Worm (Caenorhabditis elegans): ENCODE measurements around the gene efr-3.

efr-3 gene

DNA sequence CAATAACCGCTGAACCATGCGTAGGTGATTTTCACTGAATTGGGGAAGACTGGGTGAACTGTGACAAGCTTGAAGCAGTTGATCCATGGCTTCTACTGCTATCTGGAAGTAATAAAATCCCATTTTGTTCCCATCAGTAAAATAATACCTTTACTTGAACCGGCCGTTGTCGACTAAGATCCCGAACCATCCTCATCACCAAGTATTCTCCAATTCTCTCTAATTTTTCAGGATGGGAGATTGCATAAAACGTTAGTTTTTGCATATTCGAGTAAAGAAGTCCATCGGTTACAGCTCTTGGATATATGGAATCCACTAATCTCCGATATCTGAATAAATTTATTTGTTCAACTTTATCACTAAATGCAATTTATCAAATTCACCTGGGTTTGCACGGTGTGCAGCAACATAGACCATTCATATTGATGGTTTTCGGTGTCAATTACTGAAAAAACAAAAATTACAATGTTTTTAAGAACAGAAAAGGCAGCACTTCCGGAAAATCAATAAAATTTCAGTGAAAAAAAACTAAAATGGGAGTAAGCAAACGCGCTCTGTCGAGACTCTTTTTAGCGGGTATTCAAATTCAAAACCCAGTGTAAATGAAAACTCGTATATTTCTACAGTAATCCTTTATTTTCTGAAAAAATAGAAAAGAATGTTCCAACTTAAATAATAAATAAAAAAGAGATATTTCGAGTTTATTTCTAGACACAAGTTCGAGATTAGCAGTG, at the start of gene efr-3:
Gene efr-3, minus strand, starts transcription at position 505 of the 734 bp plus-strand sequence.
- no peak for TF ChIP-seq athp-1 (tag; optimal IDR thresholded peaks at IDR 0.05)
- TF ChIP-seq F23B12.7 (tag; optimal IDR thresholded peaks at IDR 0.05; ENCODE audit: insufficient read depth), result peak; percentile 92
- peak; percentile 66 for TF ChIP-seq efl-1 (GFP tag; optimal IDR thresholded peaks at IDR 0.05)
- TF ChIP-seq mcd-1 (GFP tag; IDR thresholded peaks at IDR 0.05), result peak; percentile 88
- TF ChIP-seq dpl-1 (GFP tag; optimal IDR thresholded peaks at IDR 0.05), result peak; percentile 64
- TF ChIP-seq lin-35 (GFP tag; optimal IDR thresholded peaks at IDR 0.05), result peak in 1 of 3 experiments; percentile 52
- peak; percentile 28 for TF ChIP-seq lsl-1 (GFP tag; optimal IDR thresholded peaks at IDR 0.05)
- TF ChIP-seq lin-54 (GFP tag; optimal IDR thresholded peaks at IDR 0.05), result peak; percentile 84
- TF ChIP-seq rec-8 (tag; optimal IDR thresholded peaks at IDR 0.05), result no peak

DNA sequence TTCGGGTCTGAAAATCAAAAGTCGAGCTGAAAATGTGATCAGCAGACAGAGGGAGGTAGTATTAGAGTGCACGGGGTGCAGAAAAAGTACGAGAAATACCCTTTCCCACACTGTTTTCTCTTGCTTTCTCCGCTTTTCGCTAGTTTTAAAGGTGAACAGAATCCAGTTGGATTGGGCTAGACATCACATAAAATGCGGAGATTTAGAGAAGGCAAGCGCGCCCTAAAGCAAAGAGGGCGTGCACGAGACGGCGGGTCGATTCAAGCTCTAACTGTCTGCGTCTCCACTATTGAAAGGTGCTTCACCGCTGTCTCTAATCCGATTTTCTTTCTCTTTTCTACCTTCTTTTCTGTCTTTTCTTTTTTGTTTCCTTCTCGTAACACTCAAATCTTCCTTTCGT, 49.2 kb upstream of the efr-3 start:
- 0 out of 2 replicates have a peak, but pooled peaks have one; percentile 18 for TF ChIP-seq C06A6.2 (GFP tag; conservative IDR thresholded peaks at IDR 0.05)
- TF ChIP-seq madf-8 (GFP tag; conservative IDR thresholded peaks at IDR 0.05), result peak; percentile 57
- peak; percentile 75 for TF ChIP-seq lsl-1 (GFP tag; optimal IDR thresholded peaks at IDR 0.05)
- peak; percentile 95 for TF ChIP-seq attf-5 (GFP tag; optimal IDR thresholded peaks at IDR 0.05)
- 0 out of 2 replicates have a peak, but pooled peaks have one; percentile 13 for TF ChIP-seq madf-3 (GFP tag; IDR thresholded peaks at IDR 0.05)
- TF ChIP-seq lsy-27 (tag; optimal IDR thresholded peaks at IDR 0.05; ENCODE audit: borderline replicate concordance, insufficient read depth), result no peak
- no peak for TF ChIP-seq cebp-1 (GFP tag; IDR thresholded peaks at IDR 0.05)
- peak; percentile 77 for TF ChIP-seq cebp-1 (tag; optimal IDR thresholded peaks at IDR 0.05)
- TF ChIP-seq somi-1 (GFP tag; optimal IDR thresholded peaks at IDR 0.05), result peak; percentile 67
- TF ChIP-seq egrh-3 (GFP tag; IDR thresholded peaks at IDR 0.05), result peak; percentile 41; the same call in 1 of the 2 replicates
- peak; percentile 75 for TF ChIP-seq ztf-18 (tag; optimal IDR thresholded peaks at IDR 0.05)
- peak; percentile 73 for TF ChIP-seq snpc-3.4 (tag; optimal IDR thresholded peaks at IDR 0.05)
- TF ChIP-seq chd-7 (tag; optimal IDR thresholded peaks at IDR 0.05), result peak; percentile 63
- TF ChIP-seq K11D2.4 (GFP tag; IDR thresholded peaks at IDR 0.05), result peak; percentile 54
- TF ChIP-seq B0019.2 (GFP tag; conservative IDR thresholded peaks at IDR 0.05), result peak; percentile 40; the same call in 1 of the 2 replicates
- TF ChIP-seq dpff-1 (tag; optimal IDR thresholded peaks at IDR 0.05), result no peak
- TF ChIP-seq hmg-1.2 (GFP tag; IDR thresholded peaks at IDR 0.05), result peak; percentile 97
- peak; percentile 67; the same call in 1 of the 2 replicates for TF ChIP-seq lir-1 (GFP tag; conservative IDR thresholded peaks at IDR 0.05)
- peak; percentile 89 for TF ChIP-seq zfh-2 (GFP tag; conservative IDR thresholded peaks at IDR 0.05)
- TF ChIP-seq lin-40 (tag; optimal IDR thresholded peaks at IDR 0.05), result peak; percentile 72
- TF ChIP-seq F39B2.1 (GFP tag; IDR thresholded peaks at IDR 0.05), result no peak
- TF ChIP-seq Y56A3A.18 (GFP tag; IDR thresholded peaks at IDR 0.05), result no peak
- peak; percentile 74 for TF ChIP-seq ZK185.1 (tag; optimal IDR thresholded peaks at IDR 0.05; ENCODE audit: poor library complexity, severe bottlenecking)
- peak; percentile 45; the same call in 1 of the 2 replicates for TF ChIP-seq attf-3 (GFP tag; conservative IDR thresholded peaks at IDR 0.05)
- TF ChIP-seq atf-7 (tag; optimal IDR thresholded peaks at IDR 0.05), result peak; percentile 31
- no peak for TF ChIP-seq F37B4.10 (GFP tag; IDR thresholded peaks at IDR 0.05)
- TF ChIP-seq nfyb-1 (GFP tag; IDR thresholded peaks at IDR 0.05), result peak; percentile 80
- peak; percentile 95 for TF ChIP-seq mcd-1 (GFP tag; IDR thresholded peaks at IDR 0.05)
- TF ChIP-seq snpc-1.1 (tag; optimal IDR thresholded peaks at IDR 0.05; ENCODE audit: insufficient read depth), result peak; percentile 26
- no peak for TF ChIP-seq snpc-4 (GFP tag; optimal IDR thresholded peaks at IDR 0.05)
- peak; percentile 31 to 63 (median 53) for TF ChIP-seq snpc-4 (tag; optimal IDR thresholded peaks at IDR 0.05)
- peak; percentile 72 for TF ChIP-seq lin-54 (GFP tag; optimal IDR thresholded peaks at IDR 0.05)
- TF ChIP-seq Y67H2A.10 (GFP tag; conservative IDR thresholded peaks at IDR 0.05), result peak; percentile 57; the same call in 1 of the 2 replicates
- TF ChIP-seq Y95B8A.8 (GFP tag; IDR thresholded peaks at IDR 0.05), result peak; percentile 68; the same call in 1 of the 2 replicates
- peak; percentile 3 for TF ChIP-seq gei-17 (GFP tag; optimal IDR thresholded peaks at IDR 0.05)
- peak; percentile 64; the same call in 1 of the 2 replicates for TF ChIP-seq rcor-1 (GFP tag; IDR thresholded peaks at IDR 0.05)
- peak; percentile 42; the same call in 1 of the 2 replicates for TF ChIP-seq Y53G8AR.9 (GFP tag; conservative IDR thresholded peaks at IDR 0.05)
